Fruit fly (Drosophila melanogaster) whole organism, wandering third instar larva: ENCODE data around the gene CG11714.
A peak's percentile ranks its signal among the peaks of the same experiment; 100 is the strongest.

Experiments
- Abd-B ChIP-seq: fragments of >200 bp; optimal IDR thresholded peaks from 2 replicates; lab custom pipeline; 2017; ENCODE audit warnings: missing biosample characterization, missing genetic modification characterization
- CG32264 ChIP-seq: fragments of 200-800 bp; sonication (Bioruptor generic); optimal IDR thresholded peaks from 2 replicates; lab custom pipeline; 2016; ENCODE audit warnings: missing biosample characterization, missing genetic modification characterization
- CG9705 ChIP-seq: fragments of 200-800 bp; sonication (Bioruptor generic); optimal IDR thresholded peaks from 2 replicates; lab custom pipeline; 2018; ENCODE audit warnings: missing biosample characterization, mild to moderate bottlenecking, missing genetic modification characterization
- CrebA ChIP-seq: fragments of 200-800 bp; sonication (Bioruptor generic); optimal IDR thresholded peaks from 2 replicates; lab custom pipeline; 2016; ENCODE audit warnings: missing biosample characterization, mild to moderate bottlenecking, missing genetic modification characterization, borderline replicate concordance
- Dfd ChIP-seq: fragments of >200 bp; optimal IDR thresholded peaks from 2 replicates; lab custom pipeline; 2017; ENCODE audit warnings: missing biosample characterization, missing genetic modification characterization
- Dif ChIP-seq: fragments of 200-275, 200-300 bp; sonication (Bioruptor generic); optimal IDR thresholded peaks from 2 replicates; lab custom pipeline; 2018; ENCODE audit warnings: missing biosample characterization, missing genetic modification characterization; ENCODE audit not compliant: partially characterized antibody
- GATAd ChIP-seq: sonication (Bioruptor generic); optimal IDR thresholded peaks from 2 replicates; lab custom pipeline; 2016; ENCODE audit warnings: missing biosample characterization, missing genetic modification characterization
- HLH106 ChIP-seq: fragments of 200-800 bp; optimal IDR thresholded peaks from 3 replicates; lab custom pipeline; 2019; ENCODE audit warnings: missing biosample characterization, mild to moderate bottlenecking, missing genetic modification characterization, moderate library complexity
- Hnf4 ChIP-seq: fragments of 200-800 bp; sonication (Bioruptor generic); optimal IDR thresholded peaks from 2 replicates; lab custom pipeline; 2016; ENCODE audit warnings: missing biosample characterization, mild to moderate bottlenecking, missing genetic modification characterization
- Hr78 ChIP-seq: fragments of >200 bp; optimal IDR thresholded peaks from 2 replicates; lab custom pipeline; 2017; ENCODE audit warnings: missing biosample characterization, missing genetic modification characterization
- Hr83 ChIP-seq: fragments of 200-300 bp; sonication (Bioruptor generic); optimal IDR thresholded peaks from 2 replicates; lab custom pipeline; 2016; ENCODE audit warnings: missing biosample characterization, mild to moderate bottlenecking, missing genetic modification characterization, moderate library complexity; ENCODE audit not compliant: poor library complexity, severe bottlenecking
- Jra ChIP-seq: sonication (Bioruptor generic); optimal IDR thresholded peaks from 2 replicates; lab custom pipeline; 2016; ENCODE audit warnings: missing biosample characterization, missing genetic modification characterization
- Mio ChIP-seq: sonication (Bioruptor generic); optimal IDR thresholded peaks from 2 replicates; lab custom pipeline; 2016; ENCODE audit warnings: missing biosample characterization, missing genetic modification characterization
- Myc ChIP-seq: fragments of >200 bp; optimal IDR thresholded peaks from 2 replicates; lab custom pipeline; 2017
- N ChIP-seq: fragments of >200 bp; optimal IDR thresholded peaks from 2 replicates; lab custom pipeline; 2018; ENCODE audit warnings: missing biosample characterization, missing external identifiers, missing genetic modification characterization
- OdsH ChIP-seq: fragments of 200-800 bp; sonication (Bioruptor generic); optimal IDR thresholded peaks from 2 replicates; lab custom pipeline; 2016; ENCODE audit warnings: missing biosample characterization, mild to moderate bottlenecking, missing genetic modification characterization
- Rel ChIP-seq, 2 experiments: fragments of 200-800 bp; sonication (Bioruptor generic) in 1 of 2; optimal IDR thresholded peaks; 2 replicates in 1 of 2; 3 replicates in 1 of 2; lab custom pipeline; 2016 to 2019; ENCODE audit warnings: mild to moderate bottlenecking in 2 of 2, missing biosample characterization in 2 of 2, missing genetic modification characterization in 2 of 2, moderate library complexity in 1 of 2
- Sp1 ChIP-seq: fragments of 200-800 bp; sonication (Bioruptor generic); optimal IDR thresholded peaks from 3 replicates; lab custom pipeline; 2019; ENCODE audit warnings: missing biosample characterization, mild to moderate bottlenecking, missing genetic modification characterization, moderate library complexity
- Vsx2 ChIP-seq: fragments of 200-300, 225-300 bp; sonication (Bioruptor generic); optimal IDR thresholded peaks from 2 replicates; lab custom pipeline; 2018; ENCODE audit warnings: missing biosample characterization, missing genetic modification characterization; ENCODE audit not compliant: partially characterized antibody
- br ChIP-seq: fragments of 200-800 bp; sonication (Bioruptor generic); optimal IDR thresholded peaks from 2 replicates; lab custom pipeline; 2016; ENCODE audit warnings: missing biosample characterization, missing genetic modification characterization
- brk ChIP-seq: fragments of 200-800 bp; sonication (Bioruptor generic); optimal IDR thresholded peaks from 2 replicates; lab custom pipeline; 2016; ENCODE audit warnings: missing biosample characterization, mild to moderate bottlenecking, missing genetic modification characterization
- dl ChIP-seq, 2 experiments: fragments of 175-275, 200-275 bp in 1 of 2; fragments of 200-275 bp in 1 of 2; sonication (Bioruptor generic); optimal IDR thresholded peaks; lab custom pipeline; 2018; ENCODE audit warnings: mild to moderate bottlenecking in 2 of 2, missing biosample characterization in 2 of 2, missing genetic modification characterization in 2 of 2, moderate library complexity in 2 of 2; ENCODE audit not compliant: partially characterized antibody in 2 of 2, insufficient read depth in 1 of 2
- dmrt93B ChIP-seq: fragments of 200-800 bp; sonication (Bioruptor generic); optimal IDR thresholded peaks from 2 replicates; lab custom pipeline; 2018; ENCODE audit warnings: missing biosample characterization, mild to moderate bottlenecking, missing genetic modification characterization
- dsf ChIP-seq: sonication (Bioruptor generic); optimal IDR thresholded peaks from 2 replicates; lab custom pipeline; 2016; ENCODE audit warnings: missing biosample characterization, missing genetic modification characterization, borderline replicate concordance
- ey ChIP-seq: fragments of 200-800 bp; sonication (Bioruptor generic); optimal IDR thresholded peaks from 2 replicates; lab custom pipeline; 2016; ENCODE audit warnings: missing biosample characterization, missing genetic modification characterization
- foxo ChIP-seq, 2 experiments: fragments of 200-800 bp; sonication (Bioruptor generic); optimal IDR thresholded peaks; 2 replicates in 1 of 2; 3 replicates in 1 of 2; lab custom pipeline; 2016 to 2017; ENCODE audit warnings: missing biosample characterization in 2 of 2, missing genetic modification characterization in 2 of 2
- fru ChIP-seq: fragments of 200-800 bp; sonication (Bioruptor generic); optimal IDR thresholded peaks from 3 replicates; lab custom pipeline; 2016; ENCODE audit warnings: missing biosample characterization, mild to moderate bottlenecking, missing genetic modification characterization
- h ChIP-seq: fragments of 200-800 bp; sonication (Bioruptor generic); optimal IDR thresholded peaks from 3 replicates; lab custom pipeline; 2016; ENCODE audit warnings: missing biosample characterization, mild to moderate bottlenecking, missing genetic modification characterization
- jim ChIP-seq: fragments of 175-275, 200-325 bp; sonication (Bioruptor generic); optimal IDR thresholded peaks from 2 replicates; lab custom pipeline; 2016; ENCODE audit warnings: missing biosample characterization, mild to moderate bottlenecking, missing genetic modification characterization
- lola ChIP-seq: fragments of >200 bp; optimal IDR thresholded peaks from 2 replicates; lab custom pipeline; 2017; ENCODE audit warnings: missing biosample characterization, missing genetic modification characterization
- pan ChIP-seq: fragments of >200 bp; optimal IDR thresholded peaks from 2 replicates; lab custom pipeline; 2017
- psq ChIP-seq: fragments of 200-800 bp; sonication (Bioruptor generic); optimal IDR thresholded peaks from 3 replicates; lab custom pipeline; 2017; ENCODE audit warnings: missing biosample characterization, mild to moderate bottlenecking, missing genetic modification characterization, moderate library complexity
- rgr ChIP-seq: fragments of 200-800 bp; sonication (Bioruptor generic); optimal IDR thresholded peaks from 3 replicates; lab custom pipeline; 2016; ENCODE audit warnings: missing biosample characterization, mild to moderate bottlenecking, missing genetic modification characterization
- sage ChIP-seq: fragments of 200-800 bp; sonication (Bioruptor generic); optimal IDR thresholded peaks from 2 replicates; lab custom pipeline; 2016; ENCODE audit warnings: missing biosample characterization, mild to moderate bottlenecking, missing genetic modification characterization
- sv ChIP-seq: fragments of 200-800 bp; sonication (Bioruptor generic); optimal IDR thresholded peaks from 3 replicates; lab custom pipeline; 2016; ENCODE audit warnings: missing biosample characterization, missing genetic modification characterization
- woc ChIP-seq: sonication (Bioruptor generic); optimal IDR thresholded peaks from 2 replicates; lab custom pipeline; 2016; ENCODE audit warnings: missing biosample characterization, mild to moderate bottlenecking, missing genetic modification characterization

CG11714 gene

DNA sequence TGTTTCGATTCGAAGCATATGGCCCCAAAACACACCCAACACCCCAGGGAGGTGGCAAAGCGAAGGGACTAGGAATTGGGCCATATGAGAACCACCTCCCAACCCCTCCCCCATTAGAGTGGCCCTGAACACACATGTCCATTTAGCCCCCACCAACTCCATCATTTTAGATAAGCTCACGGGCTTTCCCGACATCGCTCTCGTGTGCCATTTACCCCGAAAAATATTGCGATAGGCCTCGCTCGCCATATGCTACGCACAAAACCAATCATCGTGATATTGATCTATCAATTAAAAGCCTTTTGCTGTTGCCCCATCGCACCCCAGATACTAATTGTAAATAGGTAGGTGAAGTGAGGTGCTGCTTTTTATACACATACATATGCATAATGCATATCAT is 7.9 kb upstream of the CG11714 start:
- TF ChIP-seq Rel (GFP tag; optimal IDR thresholded peaks at IDR 0.05; lab: Kevin White, UChicago) (no peak), Rel (tag; optimal IDR thresholded peaks at IDR 0.05; lab: Kevin White, UChicago) (peak; percentile 92), woc (no peak)

dm6 chr3L:11529707-11530106 is 7.2 kb upstream of the CG11714 start:
- no peak for TF ChIP-seq fru (GFP tag; lab: Kevin White, UChicago)
- TF ChIP-seq psq (GFP tag; lab: Kevin White, UChicago) = no peak
- TF ChIP-seq HLH106 (tag; lab: Kevin White, UChicago) = no peak
- TF ChIP-seq CG9705 (GFP tag; lab: Kevin White, UChicago) = no peak
- TF ChIP-seq rgr = no peak
- no peak for TF ChIP-seq Rel (GFP tag; optimal IDR thresholded peaks at IDR 0.05; lab: Kevin White, UChicago)
- TF ChIP-seq Rel (tag; optimal IDR thresholded peaks at IDR 0.05; lab: Kevin White, UChicago) = peak; percentile 92
- TF ChIP-seq ey (GFP tag; lab: Kevin White, UChicago) = no peak
- TF ChIP-seq Mio (GFP tag; lab: Kevin White, UChicago) = no peak

DNA sequence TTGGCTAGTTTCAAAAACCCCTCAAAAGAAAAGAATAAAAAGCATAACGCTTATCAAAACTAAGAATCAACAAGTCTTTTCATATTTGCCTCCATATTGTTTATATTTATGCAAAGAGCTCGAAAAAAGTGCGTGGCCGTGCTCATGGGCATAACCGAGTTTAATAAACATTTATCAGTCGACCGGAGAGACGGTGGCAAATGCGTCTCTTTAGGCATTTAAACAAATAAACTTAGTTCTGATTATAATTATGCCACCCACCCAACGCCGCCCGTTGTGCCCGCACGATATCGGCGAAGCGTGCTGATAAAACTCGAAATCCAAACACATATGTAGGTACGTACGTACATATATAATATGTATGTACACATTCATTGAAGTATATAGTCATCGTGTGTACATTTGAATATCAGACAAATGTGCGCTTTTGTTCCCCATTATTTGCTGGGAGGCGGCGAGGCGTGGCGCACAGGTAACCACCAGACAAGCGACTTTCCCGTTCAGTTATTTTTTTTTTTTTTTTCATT is 5.9 kb upstream of the CG11714 start:
- TF ChIP-seq rgr (peak; percentile 35), h (GFP tag; lab: Kevin White, UChicago) (peak; percentile 54), brk (no peak), fru (GFP tag; lab: Kevin White, UChicago) (peak; percentile 28), Rel (GFP tag; optimal IDR thresholded peaks at IDR 0.05; lab: Kevin White, UChicago) (no peak), Rel (tag; optimal IDR thresholded peaks at IDR 0.05; lab: Kevin White, UChicago) (peak; percentile 36), foxo (GFP tag; optimal IDR thresholded peaks at IDR 0.05; lab: Kevin White, UChicago) (peak in 1 of 2 experiments; percentile 6), Hr83 (GFP tag; lab: Kevin White, UChicago) (peak; percentile 40), Mio (GFP tag; lab: Kevin White, UChicago) (no peak), br (GFP tag; lab: Kevin White, UChicago) (peak; percentile 22), OdsH (GFP tag; lab: Kevin White, UChicago) (peak; percentile 28), woc (no peak), sage (GFP tag; lab: Kevin White, UChicago) (no peak)

DNA sequence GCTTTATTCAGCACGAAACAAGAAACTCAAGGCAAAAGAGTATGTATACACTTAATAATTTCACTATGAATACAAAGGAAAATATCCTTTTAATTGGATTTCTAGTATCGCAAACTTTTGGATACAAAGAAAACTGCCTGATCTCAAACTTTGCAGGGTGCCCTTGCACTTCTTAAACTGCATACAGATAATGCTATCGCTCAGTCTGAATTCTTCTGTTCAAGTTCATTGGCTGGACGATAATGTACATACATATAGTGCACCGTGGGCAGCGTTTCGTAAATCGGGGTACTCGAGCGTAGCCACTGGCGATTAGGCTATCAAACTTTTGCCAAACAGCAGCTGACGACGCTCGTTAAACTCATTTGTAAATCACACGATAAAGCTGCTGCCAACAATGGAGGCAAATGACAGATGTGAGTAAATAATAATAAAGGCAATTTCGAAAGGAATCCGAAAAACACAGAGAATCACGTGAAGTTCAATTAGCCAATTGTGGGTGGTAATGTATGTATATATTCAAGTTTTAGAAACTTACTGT is 4.2 kb upstream of the CG11714 start:
- TF ChIP-seq CrebA (GFP tag; lab: Kevin White, UChicago) = peak; percentile 12
- no peak for TF ChIP-seq N (GFP tag; lab: Kevin White, UChicago)
- TF ChIP-seq Dfd (GFP tag; lab: Kevin White, UChicago) = no peak
- TF ChIP-seq Dif (GFP tag; lab: Kevin White, UChicago) = no peak
- no peak for TF ChIP-seq jim
- TF ChIP-seq Rel (GFP tag; optimal IDR thresholded peaks at IDR 0.05; lab: Kevin White, UChicago) = no peak
- peak; percentile 92 for TF ChIP-seq Rel (tag; optimal IDR thresholded peaks at IDR 0.05; lab: Kevin White, UChicago)
- TF ChIP-seq, all 38 proteins: peak for 2

DNA sequence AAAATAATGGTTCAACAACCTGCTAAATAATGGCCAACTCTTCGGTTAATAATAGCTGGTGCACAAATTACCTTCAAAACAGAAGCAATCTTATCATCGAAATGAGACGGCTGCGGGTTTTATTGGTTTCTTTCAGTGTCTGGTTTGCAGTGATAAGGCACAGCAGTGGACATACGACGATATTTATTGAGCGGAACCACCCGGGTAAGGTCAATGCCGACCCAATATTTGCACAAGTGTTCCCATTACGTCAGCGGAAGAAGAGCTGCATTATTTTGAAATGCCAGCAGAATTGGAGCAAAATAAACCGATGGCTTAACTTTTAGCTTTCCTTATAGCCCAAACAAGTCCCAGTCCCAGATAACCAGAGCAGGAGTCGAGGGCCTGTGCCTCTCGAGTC is 3.3 kb upstream of the CG11714 start:
- no peak for TF ChIP-seq foxo (GFP tag; optimal IDR thresholded peaks at IDR 0.05; lab: Kevin White, UChicago)
- TF ChIP-seq ey (GFP tag; lab: Kevin White, UChicago) = no peak
- TF ChIP-seq dmrt93B (GFP tag; lab: Kevin White, UChicago) = no peak
- no peak for TF ChIP-seq br (GFP tag; lab: Kevin White, UChicago)
- no peak for TF ChIP-seq CG9705 (GFP tag; lab: Kevin White, UChicago)
- no peak for TF ChIP-seq lola
- TF ChIP-seq brk = peak; percentile 19
- no peak for TF ChIP-seq OdsH (GFP tag; lab: Kevin White, UChicago)
- no peak for TF ChIP-seq CG32264 (GFP tag; lab: Kevin White, UChicago)
- TF ChIP-seq Mio (GFP tag; lab: Kevin White, UChicago) = no peak
- no peak for TF ChIP-seq rgr
- TF ChIP-seq dl (GFP tag; optimal IDR thresholded peaks at IDR 0.05; lab: Kevin White, UChicago; ENCODE audit: insufficient read depth in 1 of 2, partially characterized antibody in 2 of 2) = no peak
- no peak for TF ChIP-seq sage (GFP tag; lab: Kevin White, UChicago)
- TF ChIP-seq GATAd (GFP tag; lab: Kevin White, UChicago) = no peak
- TF ChIP-seq psq (GFP tag; lab: Kevin White, UChicago) = no peak
- no peak for TF ChIP-seq Vsx2 (GFP tag; lab: Kevin White, UChicago)
- no peak for TF ChIP-seq Rel (GFP tag; optimal IDR thresholded peaks at IDR 0.05; lab: Kevin White, UChicago)
- peak; percentile 69 for TF ChIP-seq Rel (tag; optimal IDR thresholded peaks at IDR 0.05; lab: Kevin White, UChicago)
- no peak for TF ChIP-seq Myc (lab: Kevin White, UChicago)
- TF ChIP-seq jim = no peak
- no peak for TF ChIP-seq Hnf4
- no peak for TF ChIP-seq Dif (GFP tag; lab: Kevin White, UChicago)
- no peak for TF ChIP-seq Abd-B (GFP tag; lab: Kevin White, UChicago)
- TF ChIP-seq pan (lab: Kevin White, UChicago) = no peak
- peak; percentile 6 for TF ChIP-seq Sp1 (GFP tag; lab: Kevin White, UChicago)
- TF ChIP-seq HLH106 (tag; lab: Kevin White, UChicago) = no peak
- TF ChIP-seq N (GFP tag; lab: Kevin White, UChicago) = no peak
- no peak for TF ChIP-seq Hr83 (GFP tag; lab: Kevin White, UChicago)
- TF ChIP-seq dsf (GFP tag; lab: Kevin White, UChicago) = no peak
- no peak for TF ChIP-seq sv
- TF ChIP-seq woc = no peak
- TF ChIP-seq h (GFP tag; lab: Kevin White, UChicago) = peak; percentile 30
- TF ChIP-seq Jra (GFP tag; lab: Kevin White, UChicago) = no peak
- TF ChIP-seq Hr78 (GFP tag; lab: Kevin White, UChicago) = no peak
